Worm (Caenorhabditis elegans) whole organism, young adult: ENCODE results near the gene mlc-1.

Experiments used
- B0035.1 ChIP-seq: sonication (generic microtip); optimal IDR thresholded peaks from 2 replicates; lab custom pipeline; 2016; ENCODE audit warnings: missing genetic modification characterization, mild to moderate bottlenecking, missing compliant biosample characterization, missing genotype, missing genetic modification reagents
- B0336.3 ChIP-seq: fragments of 200-800 bp; sonication (Bioruptor generic); IDR thresholded peaks from 2 replicates; pipeline ENCODE4 v1.3.6; 2022; ENCODE audit warnings: missing genetic modification characterization, missing compliant biosample characterization
- F39B2.1 ChIP-seq: fragments of 200-800 bp; sonication (Bioruptor generic); IDR thresholded peaks from 2 replicates; pipeline ENCODE4 v1.3.6; 2022; ENCODE audit warnings: missing genetic modification reagents, missing genetic modification characterization, missing compliant biosample characterization
- Y53F4B.3 ChIP-seq: fragments of 200-800 bp; sonication (Bioruptor generic); IDR thresholded peaks from 2 replicates; pipeline ENCODE4 v1.3.6; 2022; ENCODE audit warnings: missing genetic modification reagents, missing genetic modification characterization, missing compliant biosample characterization
- Y79H2A.3 ChIP-seq: fragments of 200-800 bp; sonication (Bioruptor generic); conservative IDR thresholded peaks from 2 replicates; pipeline ENCODE4 v1.3.6; 2022; ENCODE audit warnings: missing genetic modification reagents, missing genetic modification characterization, missing compliant biosample characterization
- ZK185.1 ChIP-seq: sonication (generic microtip); optimal IDR thresholded peaks from 2 replicates; lab custom pipeline; 2016; ENCODE audit warnings: mild to moderate bottlenecking, missing genetic modification characterization, missing compliant biosample characterization; ENCODE audit not compliant: poor library complexity, severe bottlenecking
- ama-1 ChIP-seq, 3 experiments: fragments of 150-350 bp in 1 of 3; sonication (generic microtip) in 2 of 3; optimal IDR thresholded peaks; 2 replicates each; lab custom pipeline; 2014 to 2018; ENCODE audit warnings: missing biosample characterization in 2 of 3, missing genetic modification characterization in 2 of 3, missing genetic modification reagents in 2 of 3
- aptf-2 ChIP-seq: fragments of 200-800 bp; sonication (Bioruptor generic); conservative IDR thresholded peaks from 2 replicates; pipeline ENCODE4 v1.3.6; 2022; ENCODE audit warnings: missing genetic modification reagents, missing genetic modification characterization, missing compliant biosample characterization
- attf-3 ChIP-seq: fragments of 200-800 bp; sonication (Bioruptor generic); conservative IDR thresholded peaks from 2 replicates; pipeline ENCODE4 v1.3.6; 2022; ENCODE audit warnings: missing genetic modification reagents, missing genetic modification characterization, missing compliant biosample characterization
- bed-2 ChIP-seq: fragments of 200-800 bp; sonication (Bioruptor generic); IDR thresholded peaks from 2 replicates; pipeline ENCODE4 v1.3.6; 2022; ENCODE audit warnings: missing genetic modification reagents, missing genetic modification characterization, missing compliant biosample characterization
- cebp-1 ChIP-seq, 2 experiments: fragments of 200-800 bp in 1 of 2; sonication (Bioruptor generic) in 1 of 2; sonication (generic microtip) in 1 of 2; IDR thresholded peaks in 1 of 2; optimal IDR thresholded peaks in 1 of 2; 2 replicates each; pipeline versions ENCODE4 v1.3.6 to Lab custom; 2017 to 2022; ENCODE audit warnings: missing compliant biosample characterization in 2 of 2, missing genetic modification characterization in 2 of 2, mild to moderate bottlenecking in 1 of 2, missing genetic modification reagents in 1 of 2, moderate library complexity in 1 of 2
- cebp-2 ChIP-seq: fragments of 200-800 bp; sonication (Bioruptor generic); IDR thresholded peaks from 2 replicates; pipeline ENCODE4 v1.3.6; 2022; ENCODE audit warnings: missing genetic modification characterization, missing compliant biosample characterization
- ceh-27 ChIP-seq: fragments of 200-800 bp; sonication (Bioruptor generic); optimal IDR thresholded peaks from 2 replicates; lab custom pipeline; 2018; ENCODE audit warnings: mild to moderate bottlenecking, missing genetic modification characterization, moderate library complexity, missing compliant biosample characterization
- ceh-79 ChIP-seq: sonication (generic microtip); optimal IDR thresholded peaks from 2 replicates; lab custom pipeline; 2017; ENCODE audit warnings: mild to moderate bottlenecking, missing genetic modification characterization, missing compliant biosample characterization
- chd-7 ChIP-seq: sonication (generic microtip); optimal IDR thresholded peaks from 2 replicates; lab custom pipeline; 2016; ENCODE audit warnings: mild to moderate bottlenecking, missing genetic modification characterization, moderate library complexity, missing compliant biosample characterization
- dox-1 ChIP-seq: fragments of 200-800 bp; sonication (Bioruptor generic); IDR thresholded peaks from 2 replicates; pipeline ENCODE4 v1.3.6; 2022; ENCODE audit warnings: missing genetic modification reagents, missing genetic modification characterization, missing compliant biosample characterization
- egrh-3 ChIP-seq: fragments of 200-800 bp; sonication (Bioruptor generic); IDR thresholded peaks from 2 replicates; pipeline ENCODE4 v1.3.6; 2022; ENCODE audit warnings: missing genetic modification reagents, missing genetic modification characterization, missing compliant biosample characterization
- ekl-4 ChIP-seq: fragments of 200-800 bp; sonication (Bioruptor generic); IDR thresholded peaks from 2 replicates; pipeline ENCODE4 v1.3.6; 2022; ENCODE audit warnings: missing genetic modification reagents, missing genetic modification characterization, missing compliant biosample characterization
- fkh-3 ChIP-seq: sonication (generic microtip); optimal IDR thresholded peaks from 2 replicates; lab custom pipeline; 2016; ENCODE audit warnings: mild to moderate bottlenecking, missing genetic modification characterization, missing compliant biosample characterization
- hlh-12 ChIP-seq: sonication (generic microtip); optimal IDR thresholded peaks from 2 replicates; lab custom pipeline; 2016; ENCODE audit warnings: missing genetic modification characterization, missing compliant biosample characterization
- hlh-26 ChIP-seq: fragments of 200-800 bp; sonication (Bioruptor generic); conservative IDR thresholded peaks from 2 replicates; pipeline ENCODE4 v1.3.6; 2022; ENCODE audit warnings: missing genetic modification reagents, missing genetic modification characterization, missing compliant biosample characterization
- lin-35 ChIP-seq, 3 experiments: fragments of 150-350 bp in 2 of 3; sonication (generic microtip) in 1 of 3; optimal IDR thresholded peaks; 2 replicates each; lab custom pipeline; 2014 to 2018; ENCODE audit warnings: missing biosample characterization in 3 of 3, missing genetic modification characterization in 3 of 3, missing genetic modification reagents in 3 of 3
- lin-40 ChIP-seq: sonication (generic microtip); optimal IDR thresholded peaks from 2 replicates; lab custom pipeline; 2016; ENCODE audit warnings: missing genetic modification characterization, mild to moderate bottlenecking, missing compliant biosample characterization, missing genotype, missing genetic modification reagents
- lin-54 ChIP-seq: fragments of 200-800 bp; sonication (Bioruptor generic); optimal IDR thresholded peaks from 2 replicates; lab custom pipeline; 2018; ENCODE audit warnings: mild to moderate bottlenecking, missing genetic modification characterization, missing compliant biosample characterization
- mxl-1 ChIP-seq: sonication (generic microtip); optimal IDR thresholded peaks from 2 replicates; lab custom pipeline; 2016; ENCODE audit warnings: missing genetic modification characterization, missing compliant biosample characterization
- nfya-2 ChIP-seq: fragments of 200-800 bp; sonication (Bioruptor generic); IDR thresholded peaks from 2 replicates; pipeline ENCODE4 v1.3.6; 2022; ENCODE audit warnings: missing genetic modification reagents, missing genetic modification characterization, missing compliant biosample characterization
- nhr-27 ChIP-seq: fragments of 200-800 bp; sonication (Bioruptor generic); optimal IDR thresholded peaks from 2 replicates; lab custom pipeline; 2018; ENCODE audit warnings: mild to moderate bottlenecking, missing genetic modification characterization, moderate library complexity, missing compliant biosample characterization
- pbrm-1 ChIP-seq: fragments of 200-800 bp; sonication (Bioruptor generic); IDR thresholded peaks from 2 replicates; pipeline ENCODE4 v1.3.6; 2022; ENCODE audit warnings: missing genetic modification reagents, missing genetic modification characterization, missing compliant biosample characterization
- repo-1 ChIP-seq: sonication (generic microtip); optimal IDR thresholded peaks from 2 replicates; lab custom pipeline; 2017; ENCODE audit warnings: mild to moderate bottlenecking, missing genetic modification characterization, missing compliant biosample characterization
- sdz-38 ChIP-seq: sonication (generic microtip); optimal IDR thresholded peaks from 2 replicates; lab custom pipeline; 2016; ENCODE audit warnings: missing genotype, missing genetic modification characterization, missing compliant biosample characterization
- snpc-1.3 ChIP-seq: sonication (generic microtip); optimal IDR thresholded peaks from 2 replicates; lab custom pipeline; 2017; ENCODE audit warnings: missing genetic modification characterization, mild to moderate bottlenecking, missing compliant biosample characterization, antibody characterized with exemption, moderate library complexity, missing genotype, missing genetic modification reagents; ENCODE audit not compliant: insufficient read depth
- somi-1 ChIP-seq: fragments of 200-800 bp; sonication (Bioruptor generic); optimal IDR thresholded peaks from 2 replicates; lab custom pipeline; 2018; ENCODE audit warnings: mild to moderate bottlenecking, missing genetic modification characterization, missing compliant biosample characterization
- tbx-9 ChIP-seq: sonication (generic microtip); optimal IDR thresholded peaks from 2 replicates; lab custom pipeline; 2016; ENCODE audit warnings: borderline replicate concordance, missing genetic modification characterization, inconsistent platforms, missing compliant biosample characterization
- unc-130 ChIP-seq: sonication (generic microtip); optimal IDR thresholded peaks from 2 replicates; lab custom pipeline; 2016; ENCODE audit warnings: missing genetic modification reagents, missing genetic modification characterization, missing compliant biosample characterization
- zfh-2 ChIP-seq: fragments of 200-800 bp; sonication (Bioruptor generic); conservative IDR thresholded peaks from 2 replicates; pipeline ENCODE4 v1.3.6; 2022; ENCODE audit warnings: missing genetic modification reagents, missing genetic modification characterization, missing compliant biosample characterization
- ztf-26 ChIP-seq: sonication (generic microtip); optimal IDR thresholded peaks from 2 replicates; lab custom pipeline; 2017; ENCODE audit warnings: missing genetic modification characterization, missing compliant biosample characterization
- ztf-28 ChIP-seq: fragments of 200-800 bp; sonication (Bioruptor generic); IDR thresholded peaks from 2 replicates; pipeline ENCODE4 v1.3.6; 2022; ENCODE audit warnings: missing genetic modification reagents, missing genetic modification characterization, missing compliant biosample characterization

mlc-1 gene

ce11 chrX:17419813-17420584 is 39.0 kb upstream of the mlc-1 start (continued):
- TF ChIP-seq ZK185.1 (tag; lab: Kevin White, UChicago) (peak; percentile 28), lin-35 (GFP tag; optimal IDR thresholded peaks at IDR 0.05; lab: Kevin White, UChicago) (peak in 1 of 3 experiments; percentile 18), chd-7 (tag; lab: Kevin White, UChicago) (peak; percentile 38), hlh-26 (GFP tag; lab: Robert Waterston, UW) (no peak), somi-1 (GFP tag; lab: Kevin White, UChicago) (peak; percentile 11), pbrm-1 (GFP tag; lab: Robert Waterston, UW) (peak; percentile 34; the same call in 1 of the 2 replicates), fkh-3 (no peak), ztf-28 (no peak), bed-2 (GFP tag; lab: Robert Waterston, UW) (no peak), lin-54 (GFP tag; lab: Kevin White, UChicago) (no peak), lin-40 (tag; lab: Kevin White, UChicago) (peak; percentile 47), unc-130 (GFP tag; lab: Kevin White, UChicago) (no peak), cebp-1 (GFP tag; IDR thresholded peaks at IDR 0.05; lab: Robert Waterston, UW) (no peak), cebp-1 (tag; optimal IDR thresholded peaks at IDR 0.05; lab: Kevin White, UChicago) (no peak), dox-1 (GFP tag; lab: Robert Waterston, UW) (no peak), nhr-27 (tag; lab: Kevin White, UChicago) (peak; percentile 26), ztf-26 (tag; lab: Kevin White, UChicago) (peak; percentile 68), hlh-12 (tag; lab: Kevin White, UChicago) (no peak), ekl-4 (GFP tag; lab: Robert Waterston, UW) (0 out of 2 replicates have a peak, but pooled peaks have one; percentile 7)

DNA sequence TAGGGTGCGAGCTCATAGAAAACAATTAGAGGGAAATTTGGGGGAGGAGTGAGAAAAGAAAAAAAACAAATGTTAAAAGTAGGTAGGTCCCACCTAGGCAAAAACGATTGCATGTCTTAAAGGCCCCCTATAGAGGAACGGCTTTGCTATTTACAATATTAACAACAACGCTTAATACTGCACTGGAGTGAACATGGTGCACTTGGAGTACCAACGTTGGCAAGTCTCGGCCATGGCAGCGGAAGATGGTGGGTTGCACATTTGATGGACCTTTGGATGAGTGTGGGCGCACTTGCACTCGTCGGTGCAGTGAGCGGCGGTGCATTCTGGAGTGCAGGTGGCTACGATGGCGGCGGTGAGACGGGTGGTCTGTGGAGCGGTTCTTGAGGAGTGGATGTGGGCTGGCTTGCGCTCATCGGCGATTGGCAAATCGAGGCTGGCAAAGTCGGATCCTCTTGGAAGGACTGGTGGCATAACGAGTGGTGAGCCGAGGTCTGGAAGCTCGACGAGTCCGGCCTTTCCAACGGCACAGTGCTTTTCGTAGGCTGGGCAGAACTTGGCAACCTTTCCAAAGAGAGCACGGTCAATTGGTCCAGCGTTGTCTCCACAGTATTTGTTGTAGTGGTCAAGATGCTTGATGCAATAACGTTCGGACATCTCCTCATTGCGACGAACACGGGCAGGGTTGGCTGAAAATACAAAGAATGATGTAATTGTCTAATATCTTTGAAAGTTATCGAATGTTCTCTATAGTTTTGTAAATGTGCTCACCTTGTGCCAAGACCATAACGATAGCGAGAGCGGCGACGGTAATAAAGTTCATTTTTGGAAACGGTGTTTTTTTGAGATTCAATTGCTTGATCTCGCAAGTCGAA is 38.2 kb upstream of the mlc-1 start:
- 0 out of 2 replicates have a peak, but pooled peaks have one; percentile 12 for TF ChIP-seq aptf-2 (GFP tag; lab: Robert Waterston, UW)
- TF ChIP-seq F39B2.1: no peak
- no peak for TF ChIP-seq mxl-1 (tag; lab: Kevin White, UChicago)
- TF ChIP-seq ztf-28: no peak
- TF ChIP-seq attf-3 (GFP tag; lab: Robert Waterston, UW): no peak
- no peak for TF ChIP-seq chd-7 (tag; lab: Kevin White, UChicago)
- no peak for TF ChIP-seq nfya-2
- no peak for TF ChIP-seq B0035.1
- peak; percentile 74; the same call in 1 of the 2 replicates for TF ChIP-seq egrh-3
- peak; percentile 86 for TF ChIP-seq zfh-2 (GFP tag; lab: Robert Waterston, UW)
- TF ChIP-seq ztf-26 (tag; lab: Kevin White, UChicago): peak; percentile 78
- TF ChIP-seq nhr-27 (tag; lab: Kevin White, UChicago): peak; percentile 36
- no peak for TF ChIP-seq Y53F4B.3
- TF ChIP-seq dox-1 (GFP tag; lab: Robert Waterston, UW): no peak
- TF ChIP-seq cebp-2 (GFP tag; lab: Robert Waterston, UW): no peak
- TF ChIP-seq repo-1 (tag; lab: Kevin White, UChicago): peak; percentile 41
- no peak for TF ChIP-seq sdz-38
- TF ChIP-seq tbx-9: no peak
- TF ChIP-seq ceh-27 (GFP tag; lab: Kevin White, UChicago): peak; percentile 2
- TF ChIP-seq snpc-1.3 (tag; lab: Kevin White, UChicago): no peak
- peak; percentile 96 for TF ChIP-seq ama-1 (optimal IDR thresholded peaks at IDR 0.05; lab: Kevin White, UChicago)
- no peak for TF ChIP-seq ama-1 (GFP tag; optimal IDR thresholded peaks at IDR 0.05; lab: Kevin White, UChicago)
- peak; percentile 59 for TF ChIP-seq ceh-79 (tag; lab: Kevin White, UChicago)
- TF ChIP-seq Y79H2A.3 (GFP tag; lab: Robert Waterston, UW): no peak
- 0 out of 2 replicates have a peak, but pooled peaks have one; percentile 13 for TF ChIP-seq B0336.3 (GFP tag; lab: Robert Waterston, UW)
- TF ChIP-seq, all 124 proteins: peak for 10
